Worm (Caenorhabditis elegans) whole organism, early embryonic: ENCODE results near the gene bcmo-1.

Experiments used
- ama-1 ChIP-seq: fragments of 150-350 bp; optimal IDR thresholded peaks from 2 replicates; lab custom pipeline; 2014
- ceh-13 ChIP-seq: fragments of 200-800 bp; sonication (Bioruptor generic); optimal IDR thresholded peaks from 2 replicates; lab custom pipeline; 2018; ENCODE audit warnings: mild to moderate bottlenecking, missing genetic modification characterization, missing compliant biosample characterization
- ceh-36 ChIP-seq: sonication (generic microtip); optimal IDR thresholded peaks from 2 replicates; lab custom pipeline; 2016; ENCODE audit warnings: missing genetic modification characterization, inconsistent platforms, missing compliant biosample characterization
- ets-7 ChIP-seq: sonication (generic microtip); optimal IDR thresholded peaks from 2 replicates; lab custom pipeline; 2016; ENCODE audit warnings: missing genotype, missing genetic modification characterization, missing compliant biosample characterization
- flt-1 ChIP-seq: fragments of 200-800 bp; sonication (Bioruptor generic); IDR thresholded peaks from 2 replicates; pipeline ENCODE4 v1.3.6; 2022; ENCODE audit warnings: missing genetic modification characterization, missing compliant biosample characterization
- tbx-37 ChIP-seq: fragments of 200-800 bp; sonication (Bioruptor generic); conservative IDR thresholded peaks from 2 replicates; pipeline ENCODE4 v1.3.6; 2022; ENCODE audit warnings: missing genetic modification reagents, missing genetic modification characterization, missing compliant biosample characterization
- tra-4 ChIP-seq: sonication (generic microtip); optimal IDR thresholded peaks from 2 replicates; lab custom pipeline; 2017; ENCODE audit warnings: missing genetic modification characterization, missing compliant biosample characterization

ce11 chrII:12866079-12866478 is 35.6 kb downstream of the bcmo-1 start:
- TF ChIP-seq tbx-37: no peak
- TF ChIP-seq flt-1 (GFP tag; lab: Robert Waterston, UW): no peak
- no peak for TF ChIP-seq ceh-36
- TF ChIP-seq tra-4 (tag; lab: Kevin White, UChicago): no peak
- no peak for TF ChIP-seq ceh-13 (GFP tag; lab: Kevin White, UChicago)
- no peak for TF ChIP-seq ets-7 (tag; lab: Kevin White, UChicago)
- no peak for TF ChIP-seq ama-1 (lab: Kevin White, UChicago)
